Fruit fly (Drosophila melanogaster) whole organism, prepupa: ENCODE results near the gene beta-PheRS.

ENCODE experiments used
- Blimp-1 ChIP-seq: fragments of 200-800 bp; sonication (Bioruptor generic); optimal IDR thresholded peaks from 3 replicates; lab custom pipeline; 2017; ENCODE audit warnings: missing biosample characterization, missing genetic modification characterization, mild to moderate bottlenecking, moderate library complexity, missing genetic modification reagents
- CG11294 ChIP-seq: fragments of 200-800 bp; sonication (Bioruptor generic); IDR thresholded peaks from 2 replicates; pipeline ENCODE4 v1.3.6; 2022; ENCODE audit warnings: missing biosample characterization, missing genetic modification characterization
- CG6854 ChIP-seq: fragments of 200-800 bp; sonication (Bioruptor generic); optimal IDR thresholded peaks from 2 replicates; lab custom pipeline; 2017; ENCODE audit warnings: missing biosample characterization, mild to moderate bottlenecking, missing genetic modification characterization
- Ets96B ChIP-seq: fragments of 200-800 bp; optimal IDR thresholded peaks from 2 replicates; lab custom pipeline; 2019; ENCODE audit warnings: missing biosample characterization, mild to moderate bottlenecking, missing genetic modification characterization, moderate library complexity
- Gug ChIP-seq: fragments of 200-800 bp; sonication (Bioruptor generic); IDR thresholded peaks from 2 replicates; pipeline ENCODE4 v1.3.6; 2022; ENCODE audit warnings: missing biosample characterization, missing genetic modification characterization
- Smox ChIP-seq: fragments of 200-800 bp; sonication (Bioruptor generic); optimal IDR thresholded peaks from 3 replicates; lab custom pipeline; 2016; ENCODE audit warnings: missing biosample characterization, missing genetic modification characterization
- achi ChIP-seq: fragments of 200-800 bp; sonication (Bioruptor generic); optimal IDR thresholded peaks from 3 replicates; lab custom pipeline; 2016; ENCODE audit warnings: missing biosample characterization, missing genetic modification characterization
- cyc ChIP-seq: fragments of 200-800 bp; sonication (Bioruptor generic); optimal IDR thresholded peaks from 3 replicates; lab custom pipeline; 2016; ENCODE audit warnings: missing biosample characterization, missing genetic modification characterization
- dac ChIP-seq: fragments of 200-800 bp; sonication (Bioruptor generic); optimal IDR thresholded peaks from 2 replicates; lab custom pipeline; 2017; ENCODE audit warnings: missing biosample characterization, mild to moderate bottlenecking, missing genetic modification characterization
- esn ChIP-seq: fragments of 200-800 bp; sonication (Bioruptor generic); optimal IDR thresholded peaks from 2 replicates; lab custom pipeline; 2016; ENCODE audit warnings: missing biosample characterization, mild to moderate bottlenecking, missing genetic modification characterization, moderate library complexity
- lz ChIP-seq: fragments of 200-800 bp; sonication (Bioruptor generic); optimal IDR thresholded peaks from 3 replicates; lab custom pipeline; 2016; ENCODE audit warnings: missing biosample characterization, missing genetic modification characterization
- pdm3 ChIP-seq: fragments of 200-800 bp; sonication (Bioruptor generic); optimal IDR thresholded peaks from 3 replicates; lab custom pipeline; 2016; ENCODE audit warnings: missing biosample characterization, missing genetic modification characterization
- salr ChIP-seq, 2 experiments: fragments of 200-800 bp; sonication (Bioruptor generic); optimal IDR thresholded peaks; 3 replicates each; lab custom pipeline; 2016 to 2018; ENCODE audit warnings: missing biosample characterization in 2 of 2, missing genetic modification characterization in 2 of 2, mild to moderate bottlenecking in 1 of 2

DNA sequence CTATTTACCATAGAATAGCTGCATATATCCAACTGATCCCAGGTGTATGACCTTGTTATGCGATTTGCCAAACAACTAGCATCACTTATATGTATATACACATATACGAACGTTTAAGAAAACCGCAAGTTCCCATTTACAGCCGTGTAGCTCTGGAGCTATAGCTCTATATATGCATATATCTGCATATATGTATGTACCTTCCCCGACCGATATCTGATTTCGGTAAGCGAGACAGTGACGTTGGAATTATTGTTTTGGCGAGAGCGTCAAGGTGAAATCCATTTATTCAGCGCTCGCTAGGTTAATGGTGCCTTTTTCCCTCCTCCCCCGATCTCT is 7.5 kb upstream of the beta-PheRS start:
- no peak for TF ChIP-seq CG6854 (GFP tag; lab: Kevin White, UChicago)
- TF ChIP-seq Blimp-1 (GFP tag; lab: Kevin White, UChicago), result no peak
- TF ChIP-seq cyc (GFP tag; lab: Kevin White, UChicago), result no peak
- TF ChIP-seq Ets96B (tag; lab: Kevin White, UChicago), result no peak
- no peak for TF ChIP-seq Smox
- no peak for TF ChIP-seq dac
- TF ChIP-seq lz (GFP tag; lab: Kevin White, UChicago), result no peak
- no peak for TF ChIP-seq achi (GFP tag; lab: Kevin White, UChicago)
- peak; percentile 24 for TF ChIP-seq esn (GFP tag; lab: Kevin White, UChicago)
- TF ChIP-seq Gug (GFP tag; lab: Robert Waterston, UW), result no peak
- no peak for TF ChIP-seq CG11294 (GFP tag; lab: Robert Waterston, UW)
- TF ChIP-seq pdm3 (GFP tag; lab: Kevin White, UChicago), result no peak
- no peak for TF ChIP-seq salr (GFP tag; optimal IDR thresholded peaks at IDR 0.05; lab: Kevin White, UChicago)
